Worm (Caenorhabditis elegans) whole organism, L1 larva: Measurements from ENCODE around the gene sng-1.
"Not testable (repeated sequence)": the region's sequence is repeated elsewhere in the genome, so short reads cannot be mapped to it uniquely, and the experiment has no call there.

Experiments
- C16A3.4 ChIP-seq: fragments of 150-350 bp; optimal IDR thresholded peaks from 2 replicates; lab custom pipeline; 2014; ENCODE audit warnings: missing biosample characterization, missing genetic modification characterization
- ceh-82 ChIP-seq, 3 experiments: fragments of 150-350 bp in 1 of 3; sonication (generic microtip) in 2 of 3; optimal IDR thresholded peaks; 2 replicates each; lab custom pipeline; 2014 to 2017; ENCODE audit warnings: missing biosample characterization in 3 of 3, missing genetic modification characterization in 3 of 3
- ceh-88 ChIP-seq: fragments of 200-800 bp; sonication (Bioruptor generic); IDR thresholded peaks from 2 replicates; pipeline ENCODE4 v1.3.6; 2022; ENCODE audit warnings: missing genetic modification characterization, missing compliant biosample characterization
- ceh-90 ChIP-seq: sonication (generic microtip); optimal IDR thresholded peaks from 2 replicates; lab custom pipeline; 2016; ENCODE audit warnings: missing genetic modification characterization, missing compliant biosample characterization
- egl-13 ChIP-seq: sonication (generic microtip); optimal IDR thresholded peaks from 2 replicates; lab custom pipeline; 2016; ENCODE audit warnings: missing genotype, missing genetic modification reagents, missing genetic modification characterization, missing compliant biosample characterization
- egl-27 ChIP-seq, 2 experiments: fragments of 150-350 bp in 1 of 2; sonication (generic microtip); optimal IDR thresholded peaks; 3 replicates each; lab custom pipeline; 2017 to 2018; ENCODE audit warnings: missing biosample characterization in 2 of 2, missing genetic modification characterization in 2 of 2, missing genetic modification reagents in 2 of 2
- elt-2 ChIP-seq: sonication (generic microtip); optimal IDR thresholded peaks from 2 replicates; lab custom pipeline; 2016; ENCODE audit warnings: missing genetic modification characterization, mild to moderate bottlenecking, inconsistent platforms, missing compliant biosample characterization, missing genetic modification reagents
- ets-5 ChIP-seq: fragments of 200-800 bp; sonication (Bioruptor generic); IDR thresholded peaks from 2 replicates; pipeline ENCODE4 v1.3.6; 2022; ENCODE audit warnings: missing genetic modification characterization, missing compliant biosample characterization
- fkh-10 ChIP-seq: sonication (generic microtip); optimal IDR thresholded peaks from 2 replicates; lab custom pipeline; 2017; ENCODE audit warnings: missing biosample characterization, missing genetic modification reagents, missing genetic modification characterization
- fkh-8 ChIP-seq: sonication (generic microtip); optimal IDR thresholded peaks from 2 replicates; lab custom pipeline; 2016; ENCODE audit warnings: mild to moderate bottlenecking, missing genetic modification characterization, missing compliant biosample characterization
- hlh-17 ChIP-seq: fragments of 200-800 bp; sonication (Bioruptor generic); optimal IDR thresholded peaks from 2 replicates; lab custom pipeline; 2018; ENCODE audit warnings: missing genetic modification characterization, mild to moderate bottlenecking, missing compliant biosample characterization, moderate library complexity, borderline replicate concordance
- isw-1 ChIP-seq: fragments of 200-800 bp; sonication (Bioruptor generic); IDR thresholded peaks from 2 replicates; pipeline ENCODE4 v1.3.6; 2022; ENCODE audit warnings: missing genetic modification characterization, missing compliant biosample characterization
- jun-1 ChIP-seq: fragments of 150-350 bp; optimal IDR thresholded peaks from 2 replicates; lab custom pipeline; 2014; ENCODE audit warnings: missing biosample characterization, missing genetic modification reagents, missing genetic modification characterization
- lin-13 ChIP-seq: fragments of 150-350 bp; optimal IDR thresholded peaks from 2 replicates; lab custom pipeline; 2014; ENCODE audit warnings: missing biosample characterization, missing genetic modification reagents, missing genetic modification characterization
- lin-15B ChIP-seq: fragments of 150-350 bp; sonication (generic microtip); optimal IDR thresholded peaks from 3 replicates; lab custom pipeline; 2014; ENCODE audit warnings: missing biosample characterization, missing genetic modification characterization
- lin-35 ChIP-seq, 2 experiments: fragments of 150-350 bp; optimal IDR thresholded peaks; 2 replicates each; lab custom pipeline; 2014; ENCODE audit warnings: missing biosample characterization in 2 of 2, missing genetic modification characterization in 2 of 2, missing genetic modification reagents in 2 of 2
- mab-9 ChIP-seq: fragments of 200-800 bp; sonication (Bioruptor generic); IDR thresholded peaks from 2 replicates; pipeline ENCODE4 v1.3.6; 2022; ENCODE audit warnings: missing genetic modification reagents, missing genetic modification characterization, missing compliant biosample characterization
- nhr-20 ChIP-seq: sonication (generic microtip); optimal IDR thresholded peaks from 2 replicates; lab custom pipeline; 2016; ENCODE audit warnings: mild to moderate bottlenecking, missing genetic modification characterization, missing compliant biosample characterization
- nhr-47 ChIP-seq: sonication (generic microtip); optimal IDR thresholded peaks from 2 replicates; lab custom pipeline; 2016; ENCODE audit warnings: mild to moderate bottlenecking, missing genetic modification characterization, moderate library complexity, missing compliant biosample characterization
- nhr-71 ChIP-seq: sonication (generic microtip); optimal IDR thresholded peaks from 2 replicates; lab custom pipeline; 2016; ENCODE audit warnings: mild to moderate bottlenecking, missing genetic modification characterization, moderate library complexity, missing compliant biosample characterization
- nhr-85 ChIP-seq: sonication (generic microtip); peaks from one replicate; lab custom pipeline; 2016; ENCODE audit warnings: missing genetic modification characterization, inconsistent platforms, missing compliant biosample characterization
- pag-3 ChIP-seq: sonication (generic microtip); optimal IDR thresholded peaks from 2 replicates; lab custom pipeline; 2017; ENCODE audit warnings: missing genetic modification characterization, mild to moderate bottlenecking, missing compliant biosample characterization, antibody characterized with exemption, borderline replicate concordance; ENCODE audit not compliant: insufficient read depth
- pax-3 ChIP-seq: fragments of 200-800 bp; sonication (Bioruptor generic); optimal IDR thresholded peaks from 2 replicates; lab custom pipeline; 2018; ENCODE audit warnings: mild to moderate bottlenecking, missing genetic modification characterization, moderate library complexity, missing compliant biosample characterization
- pqm-1 ChIP-seq: sonication (generic microtip); optimal IDR thresholded peaks from 3 replicates; lab custom pipeline; 2017; ENCODE audit warnings: missing biosample characterization, missing genetic modification characterization
- rnt-1 ChIP-seq: sonication (generic microtip); optimal IDR thresholded peaks from 2 replicates; lab custom pipeline; 2016; ENCODE audit warnings: mild to moderate bottlenecking, missing genetic modification characterization, moderate library complexity, missing compliant biosample characterization
- sox-4 ChIP-seq: sonication (generic microtip); optimal IDR thresholded peaks from 2 replicates; lab custom pipeline; 2016; ENCODE audit warnings: missing genetic modification characterization, missing compliant biosample characterization
- sptf-1 ChIP-seq: fragments of 150-350 bp; optimal IDR thresholded peaks from 2 replicates; lab custom pipeline; 2014; ENCODE audit warnings: missing biosample characterization, missing genetic modification characterization
- unc-130 ChIP-seq: fragments of 150-350 bp; optimal IDR thresholded peaks from 2 replicates; lab custom pipeline; 2017; ENCODE audit warnings: missing biosample characterization, missing genetic modification characterization, inconsistent platforms
- unc-30 ChIP-seq: sonication (generic microtip); optimal IDR thresholded peaks from 2 replicates; lab custom pipeline; 2017; ENCODE audit warnings: missing biosample characterization, missing genetic modification characterization
- vab-15 ChIP-seq: sonication (generic microtip); optimal IDR thresholded peaks from 2 replicates; lab custom pipeline; 2017; ENCODE audit warnings: missing genotype, mild to moderate bottlenecking, missing genetic modification characterization, missing compliant biosample characterization
- zag-1 ChIP-seq: fragments of 150-350 bp; optimal IDR thresholded peaks from 2 replicates; lab custom pipeline; 2014; ENCODE audit warnings: missing biosample characterization, missing genetic modification characterization
- ztf-11 ChIP-seq, 2 experiments: sonication (generic microtip); optimal IDR thresholded peaks; 2 replicates each; lab custom pipeline; 2016 to 2017; ENCODE audit warnings: missing genetic modification characterization in 2 of 2, missing biosample characterization in 1 of 2, missing compliant biosample characterization in 1 of 2

sng-1 gene

ce11 chrX:7340915-7341559 is 13.6 kb downstream of the sng-1 start, which contains the start of gene C07D8.6 (continued):
- TF ChIP-seq lin-35 (GFP tag; optimal IDR thresholded peaks at IDR 0.05; lab: Kevin White, UChicago) (peak in 1 of 2 experiments; percentile 40), pqm-1 (no peak), sox-4 (no peak), ets-5 (GFP tag; lab: Robert Waterston, UW) (no peak), egl-27 (tag; optimal IDR thresholded peaks at IDR 0.05; lab: Kevin White, UChicago) (no peak), nhr-20 (tag; lab: Kevin White, UChicago) (peak; percentile 48), elt-2 (peak; percentile 91), nhr-85 (tag; lab: Kevin White, UChicago) (peak; percentile 65)

- TF ChIP-seq elt-2, result peak; percentile 21
- TF ChIP-seq zag-1 (tag; lab: Kevin White, UChicago), result no peak
- no peak for TF ChIP-seq ceh-90 (tag; lab: Kevin White, UChicago)
- TF ChIP-seq hlh-17 (GFP tag; lab: Kevin White, UChicago), result no peak
- TF ChIP-seq pax-3 (tag; lab: Kevin White, UChicago), result no peak
Measured at ce11 chrX:7343218-7343617, 15.8 kb downstream of the sng-1 start.

ce11 chrX:7343747-7344146 is 16.3 kb downstream of the sng-1 start, which contains the start of gene C07D8.5:
Gene C07D8.5, plus strand, starts transcription at chrX:7344047.
- no peak for TF ChIP-seq ceh-82 (tag; optimal IDR thresholded peaks at IDR 0.05; lab: Kevin White, UChicago)
- no peak for TF ChIP-seq lin-15B (tag; lab: Kevin White, UChicago)
- no peak for TF ChIP-seq mab-9 (GFP tag; lab: Robert Waterston, UW)
- TF ChIP-seq nhr-47, result no peak
- no peak for TF ChIP-seq lin-13 (GFP tag; lab: Kevin White, UChicago)

ce11 chrX:7365267-7365666 is 37.9 kb downstream of the sng-1 start, which contains the start of gene C56G3.2:
Gene C56G3.2, plus strand, starts transcription at chrX:7365567.
- not testable (repeated sequence) for TF ChIP-seq ets-5 (GFP tag; lab: Robert Waterston, UW); egl-13 (tag; lab: Kevin White, UChicago); fkh-8
- TF ChIP-seq, all 84 proteins: peak for 0; not testable (repeated sequence) for 84

ce11 chrX:7369770-7370169 is 42.4 kb downstream of the sng-1 start:
- TF ChIP-seq nhr-71 (tag; lab: Kevin White, UChicago) (peak; percentile 50), fkh-8 (peak; percentile 84), nhr-47 (peak; percentile 41), pag-3 (tag; lab: Kevin White, UChicago) (no peak)

- no peak for TF ChIP-seq sptf-1 (tag; lab: Kevin White, UChicago)
- no peak for TF ChIP-seq unc-130 (tag; lab: Kevin White, UChicago)
- TF ChIP-seq elt-2, result no peak
- no peak for TF ChIP-seq mab-9 (GFP tag; lab: Robert Waterston, UW)
- TF ChIP-seq fkh-8, result no peak
- TF ChIP-seq unc-30 (tag; lab: Kevin White, UChicago), result no peak
- no peak for TF ChIP-seq jun-1 (tag; lab: Kevin White, UChicago)
- no peak for TF ChIP-seq lin-35 (GFP tag; optimal IDR thresholded peaks at IDR 0.05; lab: Kevin White, UChicago)
- TF ChIP-seq egl-13 (tag; lab: Kevin White, UChicago), result no peak
- no peak for TF ChIP-seq ceh-88 (GFP tag; lab: Robert Waterston, UW)
- no peak for TF ChIP-seq ceh-82 (tag; optimal IDR thresholded peaks at IDR 0.05; lab: Kevin White, UChicago)
Measured at ce11 chrX:7371945-7372344, 44.5 kb downstream of the sng-1 start.

- no peak for TF ChIP-seq C16A3.4 (tag; lab: Kevin White, UChicago)
- TF ChIP-seq fkh-10, result peak; percentile 53
- TF ChIP-seq elt-2, result no peak
- TF ChIP-seq ceh-82 (tag; optimal IDR thresholded peaks at IDR 0.05; lab: Kevin White, UChicago), result no peak
- TF ChIP-seq vab-15 (tag; lab: Kevin White, UChicago), result no peak
- no peak for TF ChIP-seq ztf-11 (tag; optimal IDR thresholded peaks at IDR 0.05; lab: Kevin White, UChicago)
- no peak for TF ChIP-seq rnt-1
- TF ChIP-seq isw-1 (GFP tag; lab: Robert Waterston, UW), result no peak
Measured at ce11 chrX:7376941-7377340, 49.5 kb downstream of the sng-1 start, which contains the start of gene npr-8. Gene npr-8, plus strand, starts transcription at chrX:7377302.
